Worm (Caenorhabditis elegans): ENCODE measurements around the gene F44E5.5.
"Not testable (repeated sequence)": the region's sequence is repeated elsewhere in the genome, so short reads cannot be mapped to it uniquely, and the experiment has no call there.

- TF ChIP-seq jun-1 (tag; optimal IDR thresholded peaks at IDR 0.05) (peak; percentile 93), nhr-11 (tag; optimal IDR thresholded peaks at IDR 0.05) (peak; percentile 70), fkh-10 (GFP tag; optimal IDR thresholded peaks at IDR 0.05) (peak; percentile 9), tbx-2 (tag; optimal IDR thresholded peaks at IDR 0.05) (peak; percentile 90)
- not testable (repeated sequence) for TF ChIP-seq ZK546.5 (tag; optimal IDR thresholded peaks at IDR 0.05); snpc-4 (tag; optimal IDR thresholded peaks at IDR 0.05); ceh-16 (tag; optimal IDR thresholded peaks at IDR 0.05); ceh-82 (tag; optimal IDR thresholded peaks at IDR 0.05); unc-62 (GFP tag; optimal IDR thresholded peaks at IDR 0.05); pqm-1 (tag; optimal IDR thresholded peaks at IDR 0.05); egl-27 (tag; optimal IDR thresholded peaks at IDR 0.05); nhr-237 (tag; optimal IDR thresholded peaks at IDR 0.05)
These were observed at the start of gene F44E5.5, which contains the start of gene F44E5.4 for ce11 chrII:11759277-11759676.

All from whole organism, L3 larva.